Fruit fly (Drosophila melanogaster): ENCODE measurements around the gene Amacr.

dm6 chr2L:20776940-20777502 lies 24.9 kb upstream of the Amacr start:
- TF ChIP-seq foxo (GFP tag; optimal IDR thresholded peaks at IDR 0.05) (no peak), pan (optimal IDR thresholded peaks at IDR 0.05) (no peak), OdsH (GFP tag; optimal IDR thresholded peaks at IDR 0.05) (no peak)

All from whole organism, wandering third instar larva.